Fruit fly (Drosophila melanogaster) whole organism, prepupa: ENCODE data around the gene CG18765.

Experiments used
- CG10631 ChIP-seq: fragments of 200-800 bp; sonication (Bioruptor generic); optimal IDR thresholded peaks from 2 replicates; lab custom pipeline; 2016; ENCODE audit warnings: missing biosample characterization, missing genetic modification characterization
- CG10669 ChIP-seq: fragments of 200-800 bp; sonication (Bioruptor generic); optimal IDR thresholded peaks from 3 replicates; lab custom pipeline; 2018; ENCODE audit warnings: missing biosample characterization, mild to moderate bottlenecking, missing genetic modification characterization, moderate library complexity
- CG11294 ChIP-seq: fragments of 200-800 bp; sonication (Bioruptor generic); IDR thresholded peaks from 2 replicates; pipeline ENCODE4 v1.3.6; 2022; ENCODE audit warnings: missing biosample characterization, missing genetic modification characterization
- CG11762 ChIP-seq: fragments of 200-800 bp; sonication (Bioruptor generic); optimal IDR thresholded peaks from 3 replicates; lab custom pipeline; 2016; ENCODE audit warnings: missing biosample characterization, missing genetic modification characterization; ENCODE audit not compliant: insufficient read depth
- CG11902 ChIP-seq: fragments of 200-800 bp; sonication (Bioruptor generic); optimal IDR thresholded peaks from 3 replicates; lab custom pipeline; 2016; ENCODE audit warnings: missing biosample characterization, missing genetic modification characterization
- CG15336 ChIP-seq: fragments of 200-800 bp; sonication (Bioruptor generic); IDR thresholded peaks from 2 replicates; pipeline ENCODE4 v1.3.6; 2022; ENCODE audit warnings: missing biosample characterization, missing genetic modification characterization
- CG1621 ChIP-seq: fragments of 200-800 bp; sonication (Bioruptor generic); optimal IDR thresholded peaks from 3 replicates; lab custom pipeline; 2018; ENCODE audit warnings: missing biosample characterization, mild to moderate bottlenecking, missing genetic modification characterization
- CG16779 ChIP-seq: fragments of 200-800 bp; sonication (Bioruptor generic); optimal IDR thresholded peaks from 3 replicates; lab custom pipeline; 2017; ENCODE audit warnings: missing biosample characterization, mild to moderate bottlenecking, missing genetic modification characterization
- CG31627 ChIP-seq: fragments of 200-800 bp; sonication (Bioruptor generic); optimal IDR thresholded peaks from 3 replicates; lab custom pipeline; 2016; ENCODE audit warnings: missing biosample characterization, missing genetic modification characterization
- CG32006 ChIP-seq: fragments of 200-800 bp; sonication (Bioruptor generic); optimal IDR thresholded peaks from 3 replicates; lab custom pipeline; 2017; ENCODE audit warnings: missing biosample characterization, mild to moderate bottlenecking, missing genetic modification characterization
- CG34406 ChIP-seq: fragments of 200-800 bp; sonication (Bioruptor generic); optimal IDR thresholded peaks from 3 replicates; lab custom pipeline; 2016; ENCODE audit warnings: missing biosample characterization, missing genetic modification characterization
- CG3919 ChIP-seq: fragments of 200-800 bp; sonication (Bioruptor generic); optimal IDR thresholded peaks from 3 replicates; lab custom pipeline; 2016; ENCODE audit warnings: missing biosample characterization, missing genetic modification characterization
- CG4318 ChIP-seq: fragments of 200-800 bp; sonication (Bioruptor generic); optimal IDR thresholded peaks from 3 replicates; lab custom pipeline; 2017; ENCODE audit warnings: missing biosample characterization, mild to moderate bottlenecking, missing genetic modification characterization
- CG6792 ChIP-seq: fragments of 200-800 bp; sonication (Bioruptor generic); optimal IDR thresholded peaks from 3 replicates; lab custom pipeline; 2016; ENCODE audit warnings: missing biosample characterization, missing genetic modification characterization
- CG6854 ChIP-seq: fragments of 200-800 bp; sonication (Bioruptor generic); optimal IDR thresholded peaks from 2 replicates; lab custom pipeline; 2017; ENCODE audit warnings: missing biosample characterization, mild to moderate bottlenecking, missing genetic modification characterization
- CG7368 ChIP-seq: fragments of 200-800 bp; sonication (Bioruptor generic); optimal IDR thresholded peaks from 3 replicates; lab custom pipeline; 2016; ENCODE audit warnings: missing biosample characterization, missing genetic modification characterization
- CG8119 ChIP-seq: fragments of 200-800 bp; sonication (Bioruptor generic); IDR thresholded peaks from 3 replicates; pipeline ENCODE4 v1.3.6; 2022; ENCODE audit warnings: missing biosample characterization, missing genetic modification characterization
- Eip78C ChIP-seq: fragments of 200-800 bp; sonication (Bioruptor generic); peaks from one replicate; lab custom pipeline; 2016; ENCODE audit warnings: missing biosample characterization, missing genetic modification characterization
- Eip93F ChIP-seq: fragments of 200-800 bp; sonication (Bioruptor generic); optimal IDR thresholded peaks from 2 replicates; lab custom pipeline; 2016; ENCODE audit warnings: missing biosample characterization, mild to moderate bottlenecking, missing genetic modification characterization
- Ets21C ChIP-seq: fragments of 200-800 bp; sonication (Bioruptor generic); optimal IDR thresholded peaks from 3 replicates; lab custom pipeline; 2016; ENCODE audit warnings: missing biosample characterization, missing genetic modification characterization
- Ets96B ChIP-seq: fragments of 200-800 bp; optimal IDR thresholded peaks from 2 replicates; lab custom pipeline; 2019; ENCODE audit warnings: missing biosample characterization, mild to moderate bottlenecking, missing genetic modification characterization, moderate library complexity
- Gug ChIP-seq: fragments of 200-800 bp; sonication (Bioruptor generic); IDR thresholded peaks from 2 replicates; pipeline ENCODE4 v1.3.6; 2022; ENCODE audit warnings: missing biosample characterization, missing genetic modification characterization
- Hr38 ChIP-seq: sonication (Bioruptor generic); optimal IDR thresholded peaks from 2 replicates; lab custom pipeline; 2016; ENCODE audit warnings: missing biosample characterization, missing genetic modification characterization
- Hr39 ChIP-seq: fragments of 200-800 bp; sonication (Bioruptor generic); optimal IDR thresholded peaks from 2 replicates; lab custom pipeline; 2016; ENCODE audit warnings: missing biosample characterization, missing genetic modification characterization
- Smox ChIP-seq: fragments of 200-800 bp; sonication (Bioruptor generic); optimal IDR thresholded peaks from 3 replicates; lab custom pipeline; 2016; ENCODE audit warnings: missing biosample characterization, missing genetic modification characterization
- Sox102F ChIP-seq: fragments of 200-800 bp; sonication (Bioruptor generic); optimal IDR thresholded peaks from 2 replicates; lab custom pipeline; 2016; ENCODE audit warnings: missing biosample characterization, mild to moderate bottlenecking, missing genetic modification characterization
- Sox14 ChIP-seq: fragments of 200-800 bp; sonication (Bioruptor generic); optimal IDR thresholded peaks from 3 replicates; lab custom pipeline; 2016; ENCODE audit warnings: missing biosample characterization, missing genetic modification characterization
- Sox15 ChIP-seq: fragments of 200-800 bp; sonication (Bioruptor generic); optimal IDR thresholded peaks from 3 replicates; lab custom pipeline; 2016; ENCODE audit warnings: missing biosample characterization, missing genetic modification characterization
- acj6 ChIP-seq: fragments of 200-800 bp; sonication (Bioruptor generic); optimal IDR thresholded peaks from 3 replicates; lab custom pipeline; 2016; ENCODE audit warnings: missing biosample characterization, missing genetic modification characterization
- cyc ChIP-seq: fragments of 200-800 bp; sonication (Bioruptor generic); optimal IDR thresholded peaks from 3 replicates; lab custom pipeline; 2016; ENCODE audit warnings: missing biosample characterization, missing genetic modification characterization
- eg ChIP-seq: fragments of 200-800 bp; sonication (Bioruptor generic); IDR thresholded peaks from 3 replicates; pipeline ENCODE4 v1.3.6; 2022; ENCODE audit warnings: missing biosample characterization, missing genetic modification characterization
- esn ChIP-seq: fragments of 200-800 bp; sonication (Bioruptor generic); optimal IDR thresholded peaks from 2 replicates; lab custom pipeline; 2016; ENCODE audit warnings: missing biosample characterization, mild to moderate bottlenecking, missing genetic modification characterization, moderate library complexity
- fkh ChIP-seq: fragments of 200-800 bp; sonication (Bioruptor generic); optimal IDR thresholded peaks from 3 replicates; lab custom pipeline; 2017; ENCODE audit warnings: missing biosample characterization, mild to moderate bottlenecking, missing genetic modification characterization, moderate library complexity
- net ChIP-seq: fragments of 200-800 bp; sonication (Bioruptor generic); optimal IDR thresholded peaks from 3 replicates; lab custom pipeline; 2016; ENCODE audit warnings: missing biosample characterization, missing genetic modification characterization
- pdm3 ChIP-seq: fragments of 200-800 bp; sonication (Bioruptor generic); optimal IDR thresholded peaks from 3 replicates; lab custom pipeline; 2016; ENCODE audit warnings: missing biosample characterization, missing genetic modification characterization
- salr ChIP-seq, 2 experiments: fragments of 200-800 bp; sonication (Bioruptor generic); optimal IDR thresholded peaks; 3 replicates each; lab custom pipeline; 2016 to 2018; ENCODE audit warnings: missing biosample characterization in 2 of 2, missing genetic modification characterization in 2 of 2, mild to moderate bottlenecking in 1 of 2
- spab ChIP-seq: fragments of 200-800 bp; sonication (Bioruptor generic); optimal IDR thresholded peaks from 2 replicates; lab custom pipeline; 2017; ENCODE audit warnings: missing biosample characterization, mild to moderate bottlenecking, missing genetic modification characterization, missing genetic modification reagents
- ss ChIP-seq, 2 experiments: fragments of 200-800 bp; sonication (Bioruptor generic); optimal IDR thresholded peaks; 2 replicates in 1 of 2; 3 replicates in 1 of 2; lab custom pipeline; 2017 to 2018; ENCODE audit warnings: mild to moderate bottlenecking in 2 of 2, missing biosample characterization in 2 of 2, missing genetic modification characterization in 2 of 2, moderate library complexity in 1 of 2
- svp ChIP-seq: fragments of 200-800 bp; sonication (Bioruptor generic); peaks from one replicate; lab custom pipeline; 2016; ENCODE audit warnings: missing biosample characterization, missing genetic modification characterization
- vri ChIP-seq: fragments of 200-800 bp; sonication (Bioruptor generic); optimal IDR thresholded peaks from 3 replicates; lab custom pipeline; 2016; ENCODE audit warnings: missing biosample characterization, mild to moderate bottlenecking, missing genetic modification characterization

Gene CG18765

DNA sequence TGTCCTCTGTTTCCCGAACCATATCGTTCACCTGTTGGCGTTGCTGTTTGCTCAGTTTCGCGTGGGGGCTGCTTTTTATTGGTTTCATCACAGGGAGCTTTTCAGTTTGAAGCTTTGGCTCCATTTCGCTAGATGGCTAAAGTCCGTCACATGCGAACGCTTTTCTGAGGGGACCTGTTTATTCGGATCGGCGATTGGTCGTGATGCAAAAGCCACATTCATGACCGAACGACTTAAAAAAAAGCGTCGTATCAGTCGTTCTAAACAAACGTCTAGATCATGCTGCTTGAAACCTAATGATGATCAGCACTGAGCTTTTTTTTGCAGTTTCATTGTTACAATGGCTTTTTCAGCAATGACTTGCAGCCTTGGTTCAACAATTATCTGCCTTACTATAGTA lies 1.7 kb downstream of the CG18765 start, which contains the start of gene CG6908 (continued):
- TF ChIP-seq CG10669 (GFP tag; lab: Kevin White, UChicago) (no peak), Sox14 (GFP tag; lab: Kevin White, UChicago) (no peak), Hr38 (GFP tag; lab: Kevin White, UChicago) (no peak), salr (GFP tag; optimal IDR thresholded peaks at IDR 0.05; lab: Kevin White, UChicago) (no peak), CG16779 (tag; lab: Kevin White, UChicago) (no peak), CG4318 (GFP tag; lab: Kevin White, UChicago) (no peak), Ets96B (tag; lab: Kevin White, UChicago) (no peak), net (GFP tag; lab: Kevin White, UChicago) (no peak), CG34406 (no peak), pdm3 (GFP tag; lab: Kevin White, UChicago) (no peak), Sox102F (GFP tag; lab: Kevin White, UChicago) (no peak), CG31627 (GFP tag; lab: Kevin White, UChicago) (no peak), Gug (GFP tag; lab: Robert Waterston, UW) (no peak), Eip78C (no peak), acj6 (GFP tag; lab: Kevin White, UChicago) (no peak), CG10631 (GFP tag; lab: Kevin White, UChicago) (no peak), CG15336 (GFP tag; lab: Robert Waterston, UW) (0 out of 2 replicates have a peak, but pooled peaks have one; percentile 24)

DNA sequence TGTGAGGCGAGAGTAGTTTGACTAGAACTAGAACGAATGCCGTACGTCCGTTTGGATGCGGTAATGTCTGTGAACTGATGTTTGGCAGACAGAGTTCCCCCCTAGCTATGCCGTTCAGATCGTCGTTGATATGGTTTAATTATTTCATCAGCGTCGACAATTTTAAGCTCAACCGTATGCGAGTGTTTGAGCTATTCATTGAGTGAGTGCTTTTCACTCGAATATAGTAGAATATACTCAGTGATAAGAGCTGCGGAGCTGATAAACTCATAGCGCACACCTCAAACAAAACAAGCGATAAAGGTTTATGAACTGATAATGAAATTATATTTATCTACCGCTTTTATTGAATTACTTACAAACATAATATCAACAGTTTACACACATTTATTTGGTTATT lies 3.5 kb downstream of the CG18765 start, which contains the start of gene CG6834:
TSS of gene CG6834 (minus strand) at position 79 of the 400 bp plus-strand sequence.
- no peak for TF ChIP-seq CG1621 (tag; lab: Kevin White, UChicago)
- peak; percentile 49 for TF ChIP-seq fkh
- TF ChIP-seq vri (GFP tag; lab: Kevin White, UChicago), result peak; percentile 64
- TF ChIP-seq svp (GFP tag; lab: Kevin White, UChicago), result peak; percentile 71
- TF ChIP-seq, all 60 proteins: peak for 3

DNA sequence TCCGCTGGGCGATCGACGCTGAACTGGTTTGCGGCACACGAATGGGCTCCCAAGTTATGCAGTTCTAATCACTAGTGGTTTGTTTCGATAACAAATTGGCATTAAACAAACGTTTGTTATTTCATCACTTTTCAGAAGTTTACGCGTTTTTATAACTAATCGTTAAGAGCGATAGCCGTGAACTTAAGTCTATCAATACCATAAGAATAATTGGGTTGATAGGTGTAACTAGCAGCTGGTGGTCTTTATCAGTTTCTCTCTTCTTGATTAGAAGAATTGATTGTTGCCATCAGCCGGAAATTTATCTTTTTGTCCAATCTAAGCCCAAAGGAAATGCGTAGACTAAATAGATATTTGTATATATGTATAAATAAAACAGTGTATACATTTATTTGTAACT lies 7.3 kb downstream of the CG18765 start, which contains the start of gene CG6830:
TSS of gene CG6830 (minus strand) at position 27 of the 400 bp plus-strand sequence.
- TF ChIP-seq cyc (GFP tag; lab: Kevin White, UChicago), result no peak
- no peak for TF ChIP-seq CG11294 (GFP tag; lab: Robert Waterston, UW)
- TF ChIP-seq Sox102F (GFP tag; lab: Kevin White, UChicago), result no peak
- TF ChIP-seq CG3919, result no peak
- no peak for TF ChIP-seq CG16779 (tag; lab: Kevin White, UChicago)
- no peak for TF ChIP-seq CG11762
- TF ChIP-seq Ets21C (GFP tag; lab: Kevin White, UChicago), result no peak
- no peak for TF ChIP-seq CG31627 (GFP tag; lab: Kevin White, UChicago)
- TF ChIP-seq ss (GFP tag; optimal IDR thresholded peaks at IDR 0.05; lab: Kevin White, UChicago), result no peak
- TF ChIP-seq eg (GFP tag; lab: Robert Waterston, UW), result no peak
- no peak for TF ChIP-seq spab (GFP tag; lab: Kevin White, UChicago)
- no peak for TF ChIP-seq svp (GFP tag; lab: Kevin White, UChicago)

DNA sequence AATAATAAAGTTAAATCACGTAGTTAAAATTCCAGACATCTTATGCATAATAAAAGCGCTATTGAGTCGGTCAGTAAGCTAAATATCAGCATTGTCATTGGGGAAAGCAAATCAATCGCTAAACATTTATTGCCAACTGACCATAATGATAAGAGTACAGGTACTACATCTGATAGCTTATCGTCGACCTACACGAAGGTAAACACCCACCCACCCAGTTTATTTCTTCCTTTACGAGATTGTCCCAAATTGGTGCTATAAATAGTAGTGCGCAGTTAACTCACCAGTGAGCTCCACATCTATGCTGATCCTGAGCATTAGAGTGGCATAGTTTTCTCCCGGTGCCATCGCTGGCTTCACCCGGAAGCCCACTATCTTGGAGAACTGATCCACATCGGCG lies 7.9 kb downstream of the CG18765 start:
- TF ChIP-seq CG1621 (tag; lab: Kevin White, UChicago), result no peak
- TF ChIP-seq Hr38 (GFP tag; lab: Kevin White, UChicago), result no peak
- TF ChIP-seq vri (GFP tag; lab: Kevin White, UChicago), result peak; percentile 35

DNA sequence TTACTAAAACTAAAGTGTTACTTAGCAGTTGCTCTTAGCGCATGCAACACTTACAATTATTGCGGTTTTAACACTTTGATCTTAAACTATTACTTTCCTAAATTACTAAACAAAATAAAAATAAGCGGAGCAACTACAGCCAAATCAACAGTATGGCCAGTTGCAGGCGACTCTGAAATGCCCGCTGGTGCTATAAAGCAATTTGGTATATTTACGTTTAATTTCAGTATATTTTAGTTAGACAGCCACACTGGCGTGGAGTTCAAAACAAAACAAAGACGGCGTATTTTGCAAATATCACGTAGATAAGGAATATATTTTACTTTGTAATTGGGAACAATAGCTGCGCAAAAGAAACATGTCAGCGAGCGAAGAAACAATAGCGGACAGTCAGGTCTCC lies 12.1 kb downstream of the CG18765 start, which contains the start of the genes Taf12 and Ho:
TSS of gene Taf12 (minus strand) at position 178 of the 400 bp plus-strand sequence.
TSS of gene Ho (plus strand) at position 231 of the 400 bp plus-strand sequence.
- TF ChIP-seq Sox15 (GFP tag; lab: Kevin White, UChicago) (no peak), CG31627 (GFP tag; lab: Kevin White, UChicago) (no peak), Hr39 (no peak), CG34406 (no peak), CG8119 (GFP tag; lab: Robert Waterston, UW) (no peak), CG32006 (GFP tag; lab: Kevin White, UChicago) (no peak), Ets21C (GFP tag; lab: Kevin White, UChicago) (no peak), Hr38 (GFP tag; lab: Kevin White, UChicago) (no peak), fkh (peak; percentile 54), CG7368 (GFP tag; lab: Kevin White, UChicago) (no peak), svp (GFP tag; lab: Kevin White, UChicago) (peak; percentile 70), cyc (GFP tag; lab: Kevin White, UChicago) (no peak), vri (GFP tag; lab: Kevin White, UChicago) (peak; percentile 37), CG6792 (GFP tag; lab: Kevin White, UChicago) (no peak), CG11902 (GFP tag; lab: Kevin White, UChicago) (no peak), Eip78C (peak; percentile 74), Smox (GFP tag; lab: Kevin White, UChicago) (no peak), ss (GFP tag; optimal IDR thresholded peaks at IDR 0.05; lab: Kevin White, UChicago) (no peak), Sox14 (GFP tag; lab: Kevin White, UChicago) (peak; percentile 98), Eip93F (GFP tag; lab: Kevin White, UChicago) (no peak), CG16779 (tag; lab: Kevin White, UChicago) (no peak), esn (GFP tag; lab: Kevin White, UChicago) (peak; percentile 21), eg (GFP tag; lab: Robert Waterston, UW) (no peak), CG6854 (GFP tag; lab: Kevin White, UChicago) (no peak)
